Worm (Caenorhabditis elegans) whole organism, dauer: Measurements from ENCODE around the gene F55C9.14.
"Not testable (repeated sequence)": the region's sequence is repeated elsewhere in the genome, so short reads cannot be mapped to it uniquely, and the experiment has no call there.

Experiments used
- unc-62 ChIP-seq: sonication (generic microtip); optimal IDR thresholded peaks from 2 replicates; lab custom pipeline; 2017; ENCODE audit warnings: missing biosample characterization, missing genetic modification reagents, missing genetic modification characterization

F55C9.14 gene

DNA sequence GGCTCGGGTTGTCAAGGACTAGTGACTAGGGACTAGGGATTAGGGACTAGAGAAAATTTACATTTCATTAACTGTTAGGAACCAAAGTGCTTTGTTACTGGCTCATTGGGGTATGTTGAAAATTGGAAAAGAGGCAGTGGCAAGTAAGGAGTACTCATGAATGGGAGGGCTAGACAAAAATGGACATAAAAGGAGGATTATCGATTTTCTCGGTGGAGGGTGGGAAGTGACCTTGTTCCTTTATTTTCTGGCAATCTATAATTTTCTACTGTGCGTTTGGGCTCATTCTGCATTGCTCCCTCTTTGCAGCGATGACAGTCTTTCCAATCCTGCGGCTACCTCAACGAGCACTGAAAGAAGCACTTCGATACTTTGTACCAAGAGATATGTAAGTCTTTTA lies 1.9 kb upstream of the F55C9.14 start, which contains the start of gene fbxb-60:
TSS of gene fbxb-60 (plus strand) at position 301 of the 400 bp plus-strand sequence.
- no peak for TF ChIP-seq unc-62 (GFP tag; lab: Kevin White, UChicago)

DNA sequence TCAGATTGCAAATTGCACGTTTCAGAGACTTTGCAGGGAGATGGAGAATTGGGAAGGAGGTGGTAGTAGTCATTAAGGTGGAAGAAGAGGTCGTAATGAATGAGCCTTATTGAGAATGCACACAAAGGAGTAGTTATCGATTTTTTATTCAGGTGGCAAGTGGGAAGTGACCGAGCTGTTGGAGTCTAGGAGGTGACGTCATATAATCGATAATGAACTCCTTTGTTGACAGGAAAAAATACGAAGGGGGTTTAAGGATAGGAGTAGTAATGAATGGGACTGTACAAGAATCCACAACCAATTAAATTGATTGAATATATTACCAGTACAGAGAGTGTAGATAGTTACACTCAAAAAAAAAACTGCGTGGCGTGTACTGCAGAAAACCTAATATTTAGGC lies 2.6 kb downstream of the F55C9.14 start, which contains the start of gene fbxb-62:
TSS of gene fbxb-62 (minus strand) at position 101 of the 400 bp plus-strand sequence.
- no peak for TF ChIP-seq unc-62 (GFP tag; lab: Kevin White, UChicago)

DNA sequence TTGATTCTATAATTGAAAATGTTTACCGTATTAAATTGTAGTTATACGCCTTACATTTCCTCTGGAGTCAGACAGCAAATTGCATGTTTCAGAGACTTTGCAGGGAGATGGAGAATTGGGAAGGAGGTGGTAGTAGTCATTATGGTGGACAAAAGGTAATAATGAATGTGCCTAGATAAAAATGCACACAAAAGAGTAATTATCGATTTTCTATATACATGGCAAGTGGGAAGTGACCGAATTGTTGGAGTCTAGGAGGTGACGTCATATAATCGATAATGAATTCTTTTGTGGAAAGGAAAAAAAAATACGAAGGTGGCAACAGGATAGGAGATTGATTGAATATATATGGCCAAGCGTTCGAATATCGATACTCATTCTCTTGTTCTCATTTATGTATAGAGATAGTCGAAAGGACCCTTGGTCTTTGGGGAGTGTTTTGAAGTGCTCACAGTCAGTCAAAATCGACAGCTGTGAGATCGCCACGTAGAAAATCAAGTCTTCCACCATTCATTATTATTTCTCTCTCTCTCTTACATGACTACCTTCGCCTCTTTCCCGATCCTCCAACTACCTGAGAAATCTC lies 4.3 kb downstream of the F55C9.14 start, which contains the start of the genes fbxb-63 and fbxb-61:
TSS of gene fbxb-63 (minus strand) at position 142 of the 586 bp plus-strand sequence.
TSS of gene fbxb-61 (plus strand) at position 536 of the 586 bp plus-strand sequence.
- no peak for TF ChIP-seq unc-62 (GFP tag; lab: Kevin White, UChicago)

DNA sequence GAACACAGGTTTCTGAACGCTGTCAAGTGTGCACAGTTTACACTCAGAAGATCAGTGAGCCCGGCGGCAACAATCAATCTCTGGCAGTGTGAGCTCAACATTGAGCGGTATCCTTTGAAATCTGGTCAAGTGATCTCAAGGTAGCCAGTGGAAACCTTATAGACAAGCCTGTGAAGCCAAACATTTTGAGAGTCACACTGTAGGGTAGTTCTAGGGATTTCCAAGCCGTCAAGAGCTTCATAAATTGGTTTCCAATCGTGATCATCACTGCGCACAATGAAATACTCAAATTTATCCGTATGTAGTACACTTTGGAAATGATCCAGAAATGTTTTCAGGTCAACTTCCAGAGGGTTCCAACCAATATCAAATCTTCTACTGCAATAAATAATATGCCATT lies 7.5 kb downstream of the F55C9.14 start, which contains the start of gene F55C9.15:
TSS of gene F55C9.15 (minus strand) at position 101 of the 400 bp plus-strand sequence.
- no peak for TF ChIP-seq unc-62 (GFP tag; lab: Kevin White, UChicago)

DNA sequence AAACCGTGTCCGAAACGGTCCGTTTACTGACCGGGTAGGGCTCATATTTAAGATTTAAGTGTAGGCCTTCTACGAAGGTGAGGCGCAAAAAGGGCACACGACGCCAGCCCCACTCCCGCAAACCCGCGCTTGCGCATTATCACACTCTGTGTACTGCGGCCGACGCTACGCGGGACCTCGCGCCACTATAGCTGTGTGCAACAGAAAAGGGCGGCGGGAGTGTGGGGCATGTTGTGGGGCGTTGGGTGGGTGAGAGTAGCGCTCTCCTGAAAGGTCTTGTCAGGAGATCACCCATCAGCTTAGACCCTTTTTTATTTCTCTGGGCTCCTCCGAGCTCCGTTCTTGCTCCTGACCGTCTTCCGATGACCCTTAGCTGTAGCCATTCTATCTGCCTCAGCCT lies 8.8 kb downstream of the F55C9.14 start:
- no peak for TF ChIP-seq unc-62 (GFP tag; lab: Kevin White, UChicago)

DNA sequence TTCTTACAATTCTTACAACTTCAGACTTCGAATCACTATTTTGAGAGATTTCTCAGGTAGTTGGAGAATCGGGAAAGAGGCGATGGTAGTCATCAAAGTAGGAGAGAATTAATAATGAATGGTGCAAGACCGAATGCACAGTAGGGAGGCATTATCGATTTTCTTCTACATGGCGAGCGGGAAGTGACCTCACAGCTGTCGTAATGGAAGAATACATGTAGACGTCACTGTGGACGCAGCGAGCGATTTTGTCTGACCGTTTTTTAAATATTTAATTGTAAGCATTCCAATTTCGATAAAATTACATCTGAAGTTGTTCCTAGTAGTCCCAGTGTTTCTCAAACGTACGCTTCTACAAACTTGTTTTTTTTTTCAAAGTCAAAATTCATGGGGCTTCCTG lies 10.2 kb downstream of the F55C9.14 start, which contains the start of gene F55C9.11:
TSS of gene F55C9.11 (minus strand) at position 101 of the 400 bp plus-strand sequence.
- no peak for TF ChIP-seq unc-62 (GFP tag; lab: Kevin White, UChicago)

DNA sequence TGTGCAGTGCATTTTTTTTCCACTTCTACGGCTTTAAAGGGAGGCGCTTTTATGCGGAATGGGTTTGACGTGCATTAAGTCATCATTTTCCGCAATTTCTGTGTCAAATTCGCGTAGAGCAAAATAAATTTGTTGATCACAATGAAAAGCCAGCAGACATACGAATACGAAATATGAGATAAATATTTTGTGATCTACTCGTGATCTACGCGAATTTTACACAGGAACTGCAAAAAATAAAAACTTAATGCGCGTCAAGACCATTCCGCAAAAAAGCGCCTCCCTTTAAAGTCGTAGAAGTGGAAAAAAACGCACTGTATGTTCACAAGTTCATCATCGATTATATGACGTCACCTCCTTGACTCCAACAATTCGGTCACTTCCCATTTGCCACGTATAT lies 12.0 kb downstream of the F55C9.14 start, which contains the start of gene C43D7.8:
TSS of gene C43D7.8 (minus strand) at position 101 of the 400 bp plus-strand sequence.
- no peak for TF ChIP-seq unc-62 (GFP tag; lab: Kevin White, UChicago)

DNA sequence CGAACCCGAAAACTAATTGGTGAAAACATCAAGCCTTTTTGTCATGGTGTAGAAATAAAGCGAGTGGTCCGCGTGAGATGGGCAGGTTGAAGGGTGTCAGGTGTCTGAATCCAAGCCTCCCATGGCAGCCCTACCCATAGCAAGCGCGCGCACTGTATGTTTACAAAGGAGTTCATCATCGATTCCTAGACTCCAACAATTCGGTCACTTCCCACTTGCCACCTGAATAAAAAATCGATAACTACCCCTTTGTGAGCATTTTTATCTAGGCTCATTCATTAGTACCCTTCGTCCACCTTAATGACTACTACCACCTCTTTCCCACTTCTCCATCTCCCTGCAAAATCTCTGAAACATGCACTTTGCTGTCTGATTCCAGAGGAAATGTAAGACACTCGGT lies 13.6 kb downstream of the F55C9.14 start, which contains the start of gene fbxb-64:
TSS of gene fbxb-64 (plus strand) at position 301 of the 400 bp plus-strand sequence.
- no peak for TF ChIP-seq unc-62 (GFP tag; lab: Kevin White, UChicago)

DNA sequence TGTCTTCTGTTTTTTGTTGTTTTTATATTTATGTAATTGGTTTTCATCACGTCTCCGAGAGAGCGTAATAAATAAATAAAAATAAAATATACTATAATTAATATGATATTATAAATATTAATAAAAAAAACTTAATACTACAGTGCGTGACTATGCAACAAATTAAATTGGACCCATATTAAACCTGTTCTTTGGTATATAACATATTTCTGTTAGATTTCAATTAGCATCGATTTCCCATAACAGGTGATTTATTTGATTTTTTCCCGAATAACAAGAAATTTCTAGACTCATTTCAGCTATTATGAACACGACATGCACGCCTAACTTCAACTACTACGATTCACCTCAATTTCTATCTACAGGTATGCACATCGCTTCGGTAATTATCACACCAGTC lies 17.7 kb downstream of the F55C9.14 start, which contains the start of gene srh-208:
TSS of gene srh-208 (plus strand) at position 301 of the 400 bp plus-strand sequence.
- not testable (repeated sequence) for TF ChIP-seq unc-62 (GFP tag; lab: Kevin White, UChicago)

DNA sequence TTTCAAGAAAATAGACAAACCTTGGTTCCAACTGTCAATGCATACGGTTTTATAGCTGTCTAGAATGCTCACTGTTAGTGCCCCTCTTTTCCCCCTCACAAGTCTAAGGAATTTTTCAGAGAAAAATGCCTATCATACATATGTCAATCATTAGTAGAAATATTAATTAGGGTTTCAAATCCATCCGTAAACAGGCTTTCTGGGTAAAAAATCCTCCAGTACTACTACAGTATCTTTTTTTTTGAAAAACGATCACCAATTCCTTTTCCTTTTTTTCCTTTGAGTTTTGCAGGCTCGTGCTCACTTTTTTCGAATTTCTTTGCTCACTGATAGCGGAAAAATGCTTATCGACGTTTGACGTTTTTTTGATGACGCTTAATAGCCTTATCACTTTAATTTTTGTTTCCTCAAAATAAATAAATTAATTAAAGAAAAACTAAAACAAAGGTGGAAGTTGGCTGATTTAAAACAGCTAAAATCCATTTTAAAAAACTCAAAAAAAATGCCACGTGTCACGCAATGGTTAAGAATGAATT lies 20.2 kb downstream of the F55C9.14 start, which contains the start of gene C43D7.7:
TSS of gene C43D7.7 (minus strand) at position 51 of the 536 bp plus-strand sequence.
- no peak for TF ChIP-seq unc-62 (GFP tag; lab: Kevin White, UChicago)

DNA sequence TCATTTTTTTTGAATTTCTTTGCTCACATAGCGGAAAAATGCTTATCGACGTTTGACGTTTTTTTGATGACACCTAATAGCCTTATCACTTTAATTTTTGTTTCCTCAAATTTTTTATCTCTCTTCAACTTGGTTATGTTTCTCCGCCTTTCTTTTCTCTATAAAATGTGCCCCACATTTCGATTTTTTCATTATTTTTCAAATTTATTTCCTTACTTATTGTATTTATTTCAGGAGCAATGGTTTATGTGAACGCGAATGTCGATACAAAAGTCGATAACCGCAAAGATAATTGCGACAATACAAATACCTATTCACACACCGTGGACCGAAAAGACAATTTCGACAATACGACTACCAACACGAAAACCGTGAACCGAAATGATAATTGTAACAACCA lies 21.0 kb downstream of the F55C9.14 start, which contains the start of gene sdz-6:
TSS of gene sdz-6 (plus strand) at position 229 of the 400 bp plus-strand sequence.
- no peak for TF ChIP-seq unc-62 (GFP tag; lab: Kevin White, UChicago)

DNA sequence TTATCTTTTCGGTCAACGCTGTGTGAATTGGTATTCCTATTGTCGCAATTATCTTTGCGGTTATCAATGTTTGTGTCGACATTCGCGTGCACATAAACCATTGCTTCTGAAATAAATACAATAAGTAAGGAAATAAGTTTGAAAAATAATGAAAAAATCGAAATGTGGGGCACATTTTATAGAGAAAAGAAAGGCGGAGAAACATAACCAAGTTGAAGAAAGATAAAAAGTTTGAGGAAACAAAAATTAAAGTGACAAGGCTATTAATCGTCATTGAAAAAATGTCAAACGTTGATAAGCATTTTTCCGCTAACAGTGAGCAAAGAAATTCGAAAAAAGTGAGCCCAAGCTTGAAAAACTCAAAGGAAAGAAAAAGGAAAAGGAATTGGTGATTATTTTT lies 23.0 kb downstream of the F55C9.14 start, which contains the start of gene C43D7.4:
TSS of gene C43D7.4 (minus strand) at position 101 of the 400 bp plus-strand sequence.
- no peak for TF ChIP-seq unc-62 (GFP tag; lab: Kevin White, UChicago)

DNA sequence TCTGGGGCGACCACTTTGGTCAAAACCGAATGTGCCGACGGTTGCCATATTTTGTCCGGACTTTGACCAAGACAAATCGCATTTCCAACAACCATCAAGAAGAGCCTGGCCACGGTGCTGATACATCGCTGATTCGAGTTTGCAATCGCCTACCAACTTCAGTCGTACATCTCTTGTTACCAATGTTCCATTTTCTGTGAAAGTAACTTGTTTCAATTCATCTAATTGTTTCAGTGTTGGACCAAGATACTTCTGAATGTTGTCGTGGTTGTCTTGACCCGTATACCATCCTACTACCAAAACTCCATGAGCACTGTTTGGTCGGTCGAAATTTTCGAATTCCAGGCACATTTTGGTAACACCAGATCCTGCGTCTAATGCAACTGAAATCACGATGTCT lies 26.1 kb downstream of the F55C9.14 start:
- TF ChIP-seq unc-62 (GFP tag; lab: Kevin White, UChicago), result no peak

DNA sequence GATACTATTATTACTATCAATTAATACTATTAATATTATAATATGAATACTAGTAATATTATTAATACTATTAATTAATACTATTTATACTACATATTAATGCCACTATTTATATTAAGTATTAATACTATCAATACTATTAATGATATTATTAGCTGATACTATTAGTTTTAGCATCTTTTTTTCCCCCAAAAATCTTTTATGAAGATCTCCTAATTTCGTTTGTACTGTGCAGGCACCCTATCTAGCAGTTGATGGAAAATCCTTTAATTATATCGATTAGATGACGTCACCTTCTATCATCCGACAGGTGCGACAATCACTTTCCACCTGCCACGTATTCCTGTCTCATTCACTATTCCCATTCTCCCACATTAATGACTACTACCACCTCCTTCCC lies 29.9 kb downstream of the F55C9.14 start, which contains the start of gene fbxb-65:
TSS of gene fbxb-65 (plus strand) at position 301 of the 400 bp plus-strand sequence.
- TF ChIP-seq unc-62 (GFP tag; lab: Kevin White, UChicago), result no peak

DNA sequence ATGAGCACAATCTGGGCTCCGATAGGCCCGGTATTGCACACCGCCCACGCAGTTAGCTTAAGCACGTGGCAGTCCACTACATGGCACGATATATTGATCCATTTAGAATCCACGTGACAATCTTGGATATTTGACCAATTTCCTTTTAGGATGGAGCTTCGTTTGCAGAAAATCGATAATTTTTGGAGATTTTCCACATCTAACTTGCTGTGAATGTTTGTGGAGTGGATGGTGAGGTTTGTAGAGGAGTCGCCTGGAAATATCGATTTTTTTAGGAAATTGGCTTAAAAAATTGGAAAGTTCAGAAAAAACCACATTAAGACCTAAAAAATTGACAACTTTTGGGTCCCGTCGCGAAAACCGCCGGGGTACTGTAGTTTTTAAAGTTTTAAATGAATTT lies 38.0 kb downstream of the F55C9.14 start:
- TF ChIP-seq unc-62 (GFP tag; lab: Kevin White, UChicago), result no peak
